Worm (Caenorhabditis elegans) whole organism, L4/young adult: ENCODE measurements around the gene C24H10.3.

ENCODE experiments used
- W03F9.2 ChIP-seq: fragments of 150-350 bp; optimal IDR thresholded peaks from 2 replicates; lab custom pipeline; 2014; ENCODE audit warnings: missing biosample characterization, missing genetic modification characterization
- dao-5 ChIP-seq: sonication (generic microtip); optimal IDR thresholded peaks from 2 replicates; lab custom pipeline; 2016; ENCODE audit warnings: missing genotype, missing genetic modification characterization, moderate library complexity, missing compliant biosample characterization
- him-1 ChIP-seq: sonication (generic microtip); optimal IDR thresholded peaks from 2 replicates; lab custom pipeline; 2016; ENCODE audit warnings: missing genotype, missing genetic modification reagents, missing genetic modification characterization, missing compliant biosample characterization

DNA sequence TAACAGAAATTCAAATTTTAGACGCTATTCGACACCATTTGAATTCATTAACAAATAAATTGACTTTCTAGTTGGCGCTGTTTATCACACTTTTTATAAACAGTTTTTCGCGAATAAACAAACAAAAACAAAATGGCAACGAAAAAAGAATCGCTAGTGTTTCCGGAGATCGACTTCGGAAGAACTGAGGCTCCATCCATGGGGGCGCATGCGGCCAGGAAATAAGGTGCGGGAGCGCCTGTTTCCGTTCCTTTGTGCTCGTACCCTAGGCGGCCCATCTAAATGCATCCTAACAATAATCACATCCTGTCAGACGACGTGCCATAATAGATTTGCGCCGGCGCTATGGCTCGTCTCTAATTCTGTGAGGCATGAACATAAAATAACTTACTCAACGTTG lies 23.2 kb downstream of the C24H10.3 start:
- no peak for TF ChIP-seq W03F9.2 (tag; lab: Kevin White, UChicago)
- TF ChIP-seq him-1 (tag; lab: Kevin White, UChicago) = no peak
- TF ChIP-seq dao-5 (tag; lab: Kevin White, UChicago) = no peak
